Fruit fly (Drosophila melanogaster): ENCODE results near the gene CG13738.

Gene CG13738

DNA sequence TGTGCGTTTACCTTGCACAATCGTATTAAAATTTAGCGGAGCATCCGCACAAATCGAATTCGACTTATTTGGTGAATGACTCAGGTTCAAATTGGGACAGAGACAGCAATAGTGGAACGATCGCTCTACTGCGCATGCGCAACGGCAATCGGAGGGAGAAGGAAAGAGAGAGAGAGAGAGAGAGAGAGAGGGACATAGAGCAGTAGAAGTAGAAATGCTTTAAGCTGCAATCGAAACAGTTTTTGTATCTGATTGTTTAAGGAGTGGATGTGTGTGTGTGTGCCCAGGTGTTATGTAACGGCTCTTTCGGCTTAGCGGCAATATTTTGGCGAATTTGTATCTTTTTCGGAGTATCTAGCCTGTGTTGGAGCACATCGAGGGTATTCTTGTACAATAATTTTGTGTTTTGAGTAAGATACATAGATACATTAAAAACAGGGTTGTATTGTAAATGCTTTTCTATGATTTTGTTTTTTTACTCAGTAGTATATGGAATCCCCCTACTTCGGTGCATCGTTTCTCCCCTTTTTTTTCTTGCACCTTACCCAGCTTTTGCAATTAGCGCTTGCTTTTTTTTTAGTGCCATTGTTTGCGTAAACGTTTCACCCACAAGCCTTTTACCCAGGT, 23.7 kb downstream of the CG13738 start (continued):
- TF ChIP-seq kah (GFP tag; optimal IDR thresholded peaks at IDR 0.05): no peak
- no peak for TF ChIP-seq CG8290 (GFP tag; optimal IDR thresholded peaks at IDR 0.05)
- TF ChIP-seq CG8290 (tag; optimal IDR thresholded peaks at IDR 0.05): peak in 1 of 2 experiments; percentile 22
- no peak for TF ChIP-seq CG6765 (GFP tag; optimal IDR thresholded peaks at IDR 0.05)
- TF ChIP-seq zf30C (GFP tag; optimal IDR thresholded peaks at IDR 0.05): no peak
- TF ChIP-seq disco-r (GFP tag; optimal IDR thresholded peaks at IDR 0.05): no peak
- no peak for TF ChIP-seq Hmr (GFP tag; optimal IDR thresholded peaks at IDR 0.05)
- no peak for TF ChIP-seq CG3726 (GFP tag; IDR thresholded peaks at IDR 0.05)
- TF ChIP-seq CG11504 (tag; optimal IDR thresholded peaks at IDR 0.05): peak; percentile 31
- no peak for TF ChIP-seq NfI (GFP tag; optimal IDR thresholded peaks at IDR 0.05)
- TF ChIP-seq CG9876 (GFP tag; optimal IDR thresholded peaks at IDR 0.05): no peak
- no peak for TF ChIP-seq CG10959 (GFP tag; IDR thresholded peaks at IDR 0.05)
- TF ChIP-seq lbe (GFP tag; optimal IDR thresholded peaks at IDR 0.05): no peak
- no peak for TF ChIP-seq CG2889 (GFP tag; IDR thresholded peaks at IDR 0.05)
- no peak for TF ChIP-seq CG7987 (GFP tag; optimal IDR thresholded peaks at IDR 0.05)
- peak; percentile 35; the same call in 1 of the 2 replicates for TF ChIP-seq ranshi (GFP tag; IDR thresholded peaks at IDR 0.05)
- TF ChIP-seq Poxn (GFP tag; IDR thresholded peaks at IDR 0.05): no peak
- no peak for TF ChIP-seq ab (GFP tag; optimal IDR thresholded peaks at IDR 0.05)
- TF ChIP-seq BEAF-32 (GFP tag; optimal IDR thresholded peaks at IDR 0.05): no peak
- TF ChIP-seq CrebB (tag; optimal IDR thresholded peaks at IDR 0.05): no peak
- TF ChIP-seq HLH3B (GFP tag; IDR thresholded peaks at IDR 0.05): no peak
- TF ChIP-seq CG34376 (GFP tag; optimal IDR thresholded peaks at IDR 0.05): no peak
- peak; percentile 77 for TF ChIP-seq kay (GFP tag; optimal IDR thresholded peaks at IDR 0.05)
- no peak for TF ChIP-seq Sry-δ (GFP tag; optimal IDR thresholded peaks at IDR 0.05)
- TF ChIP-seq CG8281 (tag; optimal IDR thresholded peaks at IDR 0.05): no peak
- no peak for TF ChIP-seq bowl (GFP tag; IDR thresholded peaks at IDR 0.05)
- no peak for TF ChIP-seq CG15011 (GFP tag; optimal IDR thresholded peaks at IDR 0.05)
- TF ChIP-seq CG2116 (GFP tag; optimal IDR thresholded peaks at IDR 0.05): peak; percentile 72
- no peak for TF ChIP-seq CG6813 (GFP tag; optimal IDR thresholded peaks at IDR 0.05)
- TF ChIP-seq cas (GFP tag; IDR thresholded peaks at IDR 0.05): no peak
- no peak for TF ChIP-seq insv (GFP tag; optimal IDR thresholded peaks at IDR 0.05)
- no peak for TF ChIP-seq HLHmδ (GFP tag; optimal IDR thresholded peaks at IDR 0.05)
- no peak for TF ChIP-seq lmd (GFP tag; IDR thresholded peaks at IDR 0.05)
- no peak for TF ChIP-seq Lpt (GFP tag; optimal IDR thresholded peaks at IDR 0.05)
- TF ChIP-seq CG3163 (GFP tag; optimal IDR thresholded peaks at IDR 0.05): no peak
- TF ChIP-seq Nf-YA (GFP tag; IDR thresholded peaks at IDR 0.05): no peak
- peak; percentile 26; the same call in 1 of the 2 replicates for TF ChIP-seq E2f2 (GFP tag; IDR thresholded peaks at IDR 0.05)
- no peak for TF ChIP-seq fd3F (GFP tag; optimal IDR thresholded peaks at IDR 0.05)
- TF ChIP-seq CG43689 (GFP tag; IDR thresholded peaks at IDR 0.05): no peak
- peak; percentile 32; the same call in 1 of the 3 replicates for TF ChIP-seq row (GFP tag; IDR thresholded peaks at IDR 0.05)
- TF ChIP-seq unc-4 (GFP tag; IDR thresholded peaks at IDR 0.05; ENCODE audit: partially characterized antibody): no peak
- no peak for TF ChIP-seq CG3065 (GFP tag; optimal IDR thresholded peaks at IDR 0.05)
- no peak for TF ChIP-seq so (GFP tag; IDR thresholded peaks at IDR 0.05)
- no peak for TF ChIP-seq CG42726 (GFP tag; IDR thresholded peaks at IDR 0.05; ENCODE audit: partially characterized antibody)
- no peak for TF ChIP-seq sim (GFP tag; IDR thresholded peaks at IDR 0.05)
- peak; percentile 16 for TF ChIP-seq CG13775 (GFP tag; optimal IDR thresholded peaks at IDR 0.05)
- 0 out of 2 replicates have a peak, but pooled peaks have one; percentile 17 for TF ChIP-seq esg (GFP tag; conservative IDR thresholded peaks at IDR 0.05)
- no peak for TF ChIP-seq bigmax (GFP tag; optimal IDR thresholded peaks at IDR 0.05)
- no peak for TF ChIP-seq ase (GFP tag; IDR thresholded peaks at IDR 0.05)
- no peak for TF ChIP-seq CG4404 (GFP tag; IDR thresholded peaks at IDR 0.05)
- TF ChIP-seq Gsc (GFP tag; IDR thresholded peaks at IDR 0.05): no peak

All from whole organism, embryonic.